Fruit fly (Drosophila melanogaster) whole organism, embryonic: ENCODE results near the gene CG5790.
A peak's percentile ranks its signal among the peaks of the same experiment; 100 is the strongest.

Source experiments
- Aef1 ChIP-seq: fragments of 200-800 bp; sonication (Bioruptor generic); IDR thresholded peaks from 3 replicates; pipeline ENCODE4 v1.3.6; 2022; ENCODE audit warnings: missing biosample characterization, missing genetic modification characterization
- BtbVII ChIP-seq: fragments of 200-800 bp; sonication (Bioruptor generic); optimal IDR thresholded peaks from 3 replicates; lab custom pipeline; 2017; ENCODE audit warnings: missing biosample characterization, mild to moderate bottlenecking, missing genetic modification characterization
- CG10979 ChIP-seq: fragments of 200-800 bp; sonication (Bioruptor generic); optimal IDR thresholded peaks from 2 replicates; lab custom pipeline; 2018; ENCODE audit warnings: missing biosample characterization, mild to moderate bottlenecking, missing genetic modification characterization, moderate library complexity
- CG11398 ChIP-seq: fragments of 200-800 bp; sonication (Bioruptor generic); optimal IDR thresholded peaks from 2 replicates; lab custom pipeline; 2016; ENCODE audit warnings: missing biosample characterization, missing genetic modification characterization
- CG11504 ChIP-seq: fragments of 200-800 bp; sonication (Bioruptor generic); optimal IDR thresholded peaks from 3 replicates; lab custom pipeline; 2019; ENCODE audit warnings: missing biosample characterization, mild to moderate bottlenecking, missing genetic modification characterization, moderate library complexity
- CG12391 ChIP-seq: fragments of 200-800 bp; sonication (Bioruptor generic); optimal IDR thresholded peaks from 3 replicates; lab custom pipeline; 2018; ENCODE audit warnings: missing biosample characterization, mild to moderate bottlenecking, missing genetic modification characterization, moderate library complexity
- CG13123 ChIP-seq: fragments of 200-800 bp; sonication (Bioruptor generic); optimal IDR thresholded peaks from 2 replicates; lab custom pipeline; 2016; ENCODE audit warnings: missing biosample characterization, missing genetic modification characterization
- CG15514 ChIP-seq: fragments of 200-800 bp; sonication (Bioruptor generic); optimal IDR thresholded peaks from 3 replicates; lab custom pipeline; 2017; ENCODE audit warnings: missing biosample characterization, missing genetic modification characterization, mild to moderate bottlenecking, moderate library complexity, missing genetic modification reagents
- CG17568 ChIP-seq: fragments of 200-800 bp; sonication (Bioruptor generic); optimal IDR thresholded peaks from 2 replicates; lab custom pipeline; 2018; ENCODE audit warnings: missing biosample characterization, mild to moderate bottlenecking, missing genetic modification characterization, moderate library complexity
- CG18262 ChIP-seq: fragments of 200-800 bp; optimal IDR thresholded peaks from 3 replicates; lab custom pipeline; 2019; ENCODE audit warnings: missing biosample characterization, mild to moderate bottlenecking, missing genetic modification characterization, moderate library complexity
- CG1832 ChIP-seq: fragments of 200-800 bp; sonication (Bioruptor generic); optimal IDR thresholded peaks from 2 replicates; lab custom pipeline; 2017; ENCODE audit warnings: missing biosample characterization, mild to moderate bottlenecking, missing genetic modification characterization, inconsistent platforms
- CG18476 ChIP-seq: fragments of 200-800 bp; sonication (Bioruptor generic); optimal IDR thresholded peaks from 2 replicates; lab custom pipeline; 2016; ENCODE audit warnings: missing biosample characterization, mild to moderate bottlenecking, missing genetic modification characterization
- CG2199 ChIP-seq: fragments of 200-800 bp; sonication (Bioruptor generic); IDR thresholded peaks from 3 replicates; pipeline ENCODE4 v1.3.6; 2022; ENCODE audit warnings: missing biosample characterization, missing genetic modification characterization
- CG3065 ChIP-seq: fragments of 200-800 bp; sonication (Bioruptor generic); optimal IDR thresholded peaks from 2 replicates; lab custom pipeline; 2016; ENCODE audit warnings: missing biosample characterization, missing genetic modification characterization
- CG6854 ChIP-seq: fragments of 200-800 bp; sonication (Bioruptor generic); optimal IDR thresholded peaks from 3 replicates; lab custom pipeline; 2017; ENCODE audit warnings: missing biosample characterization, mild to moderate bottlenecking, missing genetic modification characterization
- CG7556 ChIP-seq: fragments of 200-800 bp; sonication (Bioruptor generic); optimal IDR thresholded peaks from 2 replicates; lab custom pipeline; 2017; ENCODE audit warnings: missing biosample characterization, mild to moderate bottlenecking, missing genetic modification characterization
- CG7963 ChIP-seq: fragments of 200-800 bp; sonication (Bioruptor generic); IDR thresholded peaks from 3 replicates; pipeline ENCODE4 v1.3.6; 2022; ENCODE audit warnings: missing biosample characterization, missing genetic modification characterization; ENCODE audit not compliant: partially characterized antibody
- CG8765 ChIP-seq: fragments of 200-800 bp; sonication (Bioruptor generic); IDR thresholded peaks from 2 replicates; pipeline ENCODE4 v1.3.6; 2022; ENCODE audit warnings: missing biosample characterization, missing genetic modification characterization
- CG9727 ChIP-seq: fragments of 200-800 bp; sonication (Bioruptor generic); optimal IDR thresholded peaks from 3 replicates; lab custom pipeline; 2017; ENCODE audit warnings: missing biosample characterization, mild to moderate bottlenecking, missing genetic modification characterization
- Chrac-16 ChIP-seq: fragments of 200-800 bp; sonication (Bioruptor generic); optimal IDR thresholded peaks from 3 replicates; lab custom pipeline; 2016; ENCODE audit warnings: missing biosample characterization, missing genetic modification characterization
- Drgx ChIP-seq: fragments of 200-800 bp; sonication (Bioruptor generic); IDR thresholded peaks from 2 replicates; pipeline ENCODE4 v1.3.6; 2022; ENCODE audit warnings: missing biosample characterization, missing genetic modification characterization
- E2f1 ChIP-seq: fragments of 200-800 bp; sonication (Bioruptor generic); IDR thresholded peaks from 2 replicates; pipeline ENCODE4 v1.3.6; 2022; ENCODE audit warnings: missing biosample characterization, missing genetic modification characterization
- Elba2 ChIP-seq: fragments of 200-800 bp; sonication (Bioruptor generic); optimal IDR thresholded peaks from 3 replicates; lab custom pipeline; 2016; ENCODE audit warnings: missing biosample characterization, missing genetic modification characterization
- Ets65A ChIP-seq: fragments of 200-800 bp; sonication (Bioruptor generic); peaks from one replicate; lab custom pipeline; 2016; ENCODE audit warnings: missing biosample characterization, missing genetic modification characterization
- Hey ChIP-seq: fragments of 200-800 bp; sonication (Bioruptor generic); optimal IDR thresholded peaks from 3 replicates; lab custom pipeline; 2018; ENCODE audit warnings: missing biosample characterization, mild to moderate bottlenecking, missing genetic modification characterization
- Lpt ChIP-seq: fragments of >200 bp; optimal IDR thresholded peaks from 2 replicates; lab custom pipeline; 2018; ENCODE audit warnings: missing biosample characterization, missing genetic modification characterization
- MBD-R2 ChIP-seq: fragments of 200-800 bp; sonication (Bioruptor generic); IDR thresholded peaks from 2 replicates; pipeline ENCODE4 v1.3.6; 2022; ENCODE audit warnings: missing biosample characterization, missing genetic modification characterization
- Med ChIP-seq: fragments of 200-800 bp; sonication (Bioruptor generic); peaks from one replicate; lab custom pipeline; 2016; ENCODE audit warnings: missing biosample characterization, missing genetic modification characterization, mild to moderate bottlenecking, inconsistent platforms, moderate library complexity
- Nf-YC ChIP-seq: fragments of 200-800 bp; optimal IDR thresholded peaks from 3 replicates; lab custom pipeline; 2019; ENCODE audit warnings: missing biosample characterization, mild to moderate bottlenecking, missing genetic modification characterization, moderate library complexity
- NfI ChIP-seq: fragments of 200-800 bp; sonication (Bioruptor generic); optimal IDR thresholded peaks from 3 replicates; lab custom pipeline; 2018; ENCODE audit warnings: missing biosample characterization, mild to moderate bottlenecking, missing genetic modification characterization, moderate library complexity
- Optix ChIP-seq: fragments of 200-800 bp; sonication (Bioruptor generic); IDR thresholded peaks from 3 replicates; pipeline ENCODE4 v1.3.6; 2022; ENCODE audit warnings: missing biosample characterization, missing genetic modification characterization
- Pdp1 ChIP-seq, 2 experiments: fragments of 200-800 bp; sonication (Bioruptor generic); optimal IDR thresholded peaks; 3 replicates each; lab custom pipeline; 2016; ENCODE audit warnings: missing biosample characterization in 2 of 2, missing genetic modification characterization in 2 of 2, mild to moderate bottlenecking in 1 of 2, moderate library complexity in 1 of 2
- Sin3A ChIP-seq: fragments of >200 bp; optimal IDR thresholded peaks from 2 replicates; lab custom pipeline; 2018
- Sox102F ChIP-seq: fragments of 200-800 bp; sonication (Bioruptor generic); optimal IDR thresholded peaks from 2 replicates; lab custom pipeline; 2018; ENCODE audit warnings: missing biosample characterization, mild to moderate bottlenecking, missing genetic modification characterization, moderate library complexity
- Xbp1 ChIP-seq: fragments of 200-800 bp; sonication (Bioruptor generic); optimal IDR thresholded peaks from 3 replicates; lab custom pipeline; 2016; ENCODE audit warnings: missing biosample characterization, mild to moderate bottlenecking, missing genetic modification characterization
- Xrp1 ChIP-seq: fragments of 200-800 bp; sonication (Bioruptor generic); IDR thresholded peaks from 2 replicates; pipeline ENCODE4 v1.3.6; 2022; ENCODE audit warnings: missing biosample characterization, missing genetic modification characterization
- YL-1 ChIP-seq: fragments of 200-800 bp; sonication (Bioruptor generic); optimal IDR thresholded peaks from 3 replicates; lab custom pipeline; 2017; ENCODE audit warnings: missing biosample characterization, mild to moderate bottlenecking, missing genetic modification characterization
- ara ChIP-seq: fragments of 200-800 bp; sonication (Bioruptor generic); IDR thresholded peaks from 2 replicates; pipeline ENCODE4 v1.3.6; 2022; ENCODE audit warnings: missing biosample characterization, missing genetic modification characterization
- caup ChIP-seq: fragments of 200-800 bp; sonication (Bioruptor generic); optimal IDR thresholded peaks from 3 replicates; lab custom pipeline; 2017; ENCODE audit warnings: missing biosample characterization, mild to moderate bottlenecking, missing genetic modification characterization, moderate library complexity; ENCODE audit not compliant: severe bottlenecking
- fd64A ChIP-seq: fragments of 200-800 bp; sonication (Bioruptor generic); optimal IDR thresholded peaks from 3 replicates; lab custom pipeline; 2018; ENCODE audit warnings: missing biosample characterization, mild to moderate bottlenecking, missing genetic modification characterization
- fd96Cb ChIP-seq: fragments of 200-800 bp; sonication (Bioruptor generic); optimal IDR thresholded peaks from 2 replicates; lab custom pipeline; 2018; ENCODE audit warnings: missing biosample characterization, mild to moderate bottlenecking, missing genetic modification characterization, moderate library complexity
- h ChIP-seq: fragments of >200 bp; optimal IDR thresholded peaks from 2 replicates; lab custom pipeline; 2017
- ham ChIP-seq: fragments of 200-800 bp; sonication (Bioruptor generic); IDR thresholded peaks from 2 replicates; pipeline ENCODE4 v1.3.6; 2022; ENCODE audit warnings: missing biosample characterization, missing genetic modification characterization
- hth ChIP-seq: fragments of >200 bp; optimal IDR thresholded peaks from 2 replicates; lab custom pipeline; 2017; ENCODE audit warnings: inconsistent platforms
- lola ChIP-seq, 3 experiments: fragments of >200 bp in 2 of 3; fragments of 200-800 bp in 1 of 3; sonication (Bioruptor generic) in 1 of 3; optimal IDR thresholded peaks; 2 replicates each; lab custom pipeline; 2017 to 2019; ENCODE audit warnings: missing biosample characterization in 3 of 3, missing genetic modification characterization in 3 of 3, mild to moderate bottlenecking in 1 of 3, moderate library complexity in 1 of 3
- nmo ChIP-seq: fragments of 200-800 bp; sonication (Bioruptor generic); optimal IDR thresholded peaks from 2 replicates; lab custom pipeline; 2018; ENCODE audit warnings: missing biosample characterization, mild to moderate bottlenecking, missing genetic modification characterization, moderate library complexity
- peb ChIP-seq: fragments of 200-800 bp; sonication (Bioruptor generic); IDR thresholded peaks from 2 replicates; pipeline ENCODE4 v1.3.6; 2022; ENCODE audit warnings: missing biosample characterization, missing genetic modification characterization
- scrt ChIP-seq: fragments of 200-800 bp; sonication (Bioruptor generic); optimal IDR thresholded peaks from 2 replicates; lab custom pipeline; 2018; ENCODE audit warnings: missing biosample characterization, mild to moderate bottlenecking, missing genetic modification characterization, moderate library complexity
- sd ChIP-seq: fragments of 200-800 bp; sonication (Bioruptor generic); optimal IDR thresholded peaks from 3 replicates; lab custom pipeline; 2018; ENCODE audit warnings: missing biosample characterization, mild to moderate bottlenecking, missing genetic modification characterization, moderate library complexity
- toy ChIP-seq: fragments of 200-800 bp; sonication (Bioruptor generic); IDR thresholded peaks from 2 replicates; pipeline ENCODE4 v1.3.6; 2022; ENCODE audit warnings: missing biosample characterization, missing genetic modification characterization
- zen ChIP-seq: fragments of 200-800 bp; sonication (Bioruptor generic); optimal IDR thresholded peaks from 3 replicates; lab custom pipeline; 2018; ENCODE audit warnings: missing biosample characterization, mild to moderate bottlenecking, missing genetic modification characterization, moderate library complexity
- zfh1 ChIP-seq: fragments of 200-800 bp; sonication (Bioruptor generic); IDR thresholded peaks from 3 replicates; pipeline ENCODE4 v1.3.6; 2022; ENCODE audit warnings: missing biosample characterization, missing genetic modification characterization

Gene CG5790

DNA sequence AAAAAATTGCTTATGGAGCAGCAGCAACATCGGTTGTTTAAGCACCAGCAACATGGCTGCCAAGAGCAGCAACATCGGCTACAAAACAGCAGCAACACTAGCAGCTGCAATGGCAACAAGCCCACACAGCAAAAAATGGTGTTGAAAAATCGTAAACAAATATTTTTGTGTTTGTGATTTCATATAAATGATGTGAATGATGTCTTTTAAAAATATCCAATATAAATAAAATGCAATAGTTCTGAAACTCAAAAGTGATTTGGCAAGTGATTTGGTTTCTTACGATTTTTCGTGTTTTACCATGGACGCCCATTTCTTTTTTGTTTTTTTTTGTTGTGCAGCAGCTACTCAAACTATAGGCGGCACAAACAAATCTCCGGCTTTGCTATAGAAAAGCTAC is 37.0 kb downstream of the CG5790 start:
- TF ChIP-seq sd (tag; lab: Kevin White, UChicago) = no peak
- TF ChIP-seq CG7963 (GFP tag; lab: Robert Waterston, UW) = no peak
- no peak for TF ChIP-seq MBD-R2
- TF ChIP-seq Optix (GFP tag; lab: Robert Waterston, UW) = no peak
- TF ChIP-seq Lpt (GFP tag; lab: Kevin White, UChicago) = no peak
- TF ChIP-seq CG17568 = no peak
- no peak for TF ChIP-seq Elba2 (GFP tag; lab: Kevin White, UChicago)
- peak; percentile 66 for TF ChIP-seq Drgx (GFP tag; lab: Robert Waterston, UW)
- TF ChIP-seq CG15514 (GFP tag; lab: Kevin White, UChicago) = no peak
- no peak for TF ChIP-seq peb
- no peak for TF ChIP-seq fd96Cb
- TF ChIP-seq ara (GFP tag; lab: Robert Waterston, UW) = peak; percentile 6; the same call in 1 of the 2 replicates
- TF ChIP-seq Aef1 (GFP tag; lab: Robert Waterston, UW) = no peak
- no peak for TF ChIP-seq CG10979 (tag; lab: Kevin White, UChicago)
- no peak for TF ChIP-seq zfh1 (GFP tag; lab: Robert Waterston, UW)
- TF ChIP-seq CG18476 (GFP tag; lab: Kevin White, UChicago) = no peak
- TF ChIP-seq Hey = no peak
- no peak for TF ChIP-seq BtbVII (GFP tag; lab: Kevin White, UChicago)
- no peak for TF ChIP-seq ham (GFP tag; lab: Robert Waterston, UW)
- no peak for TF ChIP-seq CG3065 (GFP tag; lab: Kevin White, UChicago)
- no peak for TF ChIP-seq Nf-YC (tag; lab: Kevin White, UChicago)
- no peak for TF ChIP-seq Sin3A (lab: Kevin White, UChicago)
- no peak for TF ChIP-seq CG8765 (GFP tag; lab: Robert Waterston, UW)
- TF ChIP-seq Chrac-16 = no peak
- TF ChIP-seq Ets65A (GFP tag; lab: Kevin White, UChicago) = peak; percentile 54
- TF ChIP-seq Sox102F (GFP tag; lab: Kevin White, UChicago) = peak; percentile 7
- no peak for TF ChIP-seq scrt (GFP tag; lab: Kevin White, UChicago)
- no peak for TF ChIP-seq Xbp1
- TF ChIP-seq Med (GFP tag; lab: Kevin White, UChicago) = peak; percentile 33
- no peak for TF ChIP-seq CG7556 (GFP tag; lab: Kevin White, UChicago)
- no peak for TF ChIP-seq hth
- TF ChIP-seq CG2199 = 0 out of 3 replicates have a peak, but pooled peaks have one; percentile 4
- TF ChIP-seq CG11504 (tag; lab: Kevin White, UChicago) = peak; percentile 88
- no peak for TF ChIP-seq caup
- TF ChIP-seq toy (GFP tag; lab: Robert Waterston, UW) = no peak
- TF ChIP-seq YL-1 = no peak
- no peak for TF ChIP-seq h
- no peak for TF ChIP-seq E2f1 (GFP tag; lab: Robert Waterston, UW)
- TF ChIP-seq Xrp1 (GFP tag; lab: Robert Waterston, UW) = peak; percentile 8; the same call in 1 of the 2 replicates
- no peak for TF ChIP-seq CG1832 (GFP tag; lab: Kevin White, UChicago)

DNA sequence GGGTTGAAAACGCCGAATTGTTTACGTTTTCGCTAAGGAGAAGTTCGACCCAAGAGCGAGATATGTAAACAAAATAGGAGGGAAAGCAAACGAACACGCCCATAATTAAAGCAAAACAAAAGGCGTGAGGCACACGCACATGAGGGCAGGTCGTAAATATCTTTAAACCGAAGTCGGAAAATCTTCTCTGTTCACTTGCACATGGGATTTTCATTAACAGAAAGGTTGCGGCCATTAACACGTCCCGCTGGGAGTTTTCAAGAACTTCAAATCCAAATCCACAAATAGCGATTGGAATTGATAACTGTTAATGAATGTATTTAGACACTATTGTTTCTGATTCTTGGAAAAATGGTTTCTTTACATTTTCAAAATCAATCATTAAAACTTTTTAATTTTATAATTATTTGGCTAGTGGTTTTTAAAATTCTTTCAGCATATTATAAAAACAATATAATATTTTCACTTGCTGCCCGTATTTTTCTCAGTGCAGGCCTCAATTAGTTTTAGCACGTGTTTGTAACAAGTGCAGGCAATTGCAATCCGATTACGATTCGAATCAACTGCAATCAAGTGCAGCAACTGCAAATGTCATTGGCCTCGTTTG is 39.3 kb downstream of the CG5790 start:
- TF ChIP-seq CG1832 (GFP tag; lab: Kevin White, UChicago) = no peak
- TF ChIP-seq zen (tag; lab: Kevin White, UChicago) = peak; percentile 83
- TF ChIP-seq CG13123 (GFP tag; lab: Kevin White, UChicago) = no peak
- peak; percentile 10 for TF ChIP-seq nmo
- no peak for TF ChIP-seq fd64A (GFP tag; lab: Kevin White, UChicago)
- TF ChIP-seq Nf-YC (tag; lab: Kevin White, UChicago) = no peak
- TF ChIP-seq NfI = no peak
- TF ChIP-seq CG12391 (tag; lab: Kevin White, UChicago) = peak; percentile 16
- TF ChIP-seq CG6854 (GFP tag; lab: Kevin White, UChicago) = no peak
- TF ChIP-seq CG11398 (GFP tag; lab: Kevin White, UChicago) = no peak
- no peak for TF ChIP-seq CG15514 (GFP tag; lab: Kevin White, UChicago)
- no peak for TF ChIP-seq CG9727 (GFP tag; lab: Kevin White, UChicago)
- peak in 1 of 3 experiments; percentile 7 for TF ChIP-seq lola (GFP tag; optimal IDR thresholded peaks at IDR 0.05; lab: Kevin White, UChicago)
- peak; percentile 33 for TF ChIP-seq Med (GFP tag; lab: Kevin White, UChicago)
- TF ChIP-seq CG10979 (tag; lab: Kevin White, UChicago) = peak; percentile 31
- peak; percentile 29 for TF ChIP-seq CG18262
- no peak for TF ChIP-seq Pdp1 (GFP tag; optimal IDR thresholded peaks at IDR 0.05; lab: Kevin White, UChicago)
